Fruit fly (Drosophila melanogaster) whole organism, embryonic: ENCODE results near the gene alpha4GT2.
A peak's percentile ranks its signal among the peaks of the same experiment; 100 is the strongest.

Experiments
- Antp ChIP-seq: fragments of 200-800 bp; sonication (Bioruptor generic); optimal IDR thresholded peaks from 3 replicates; lab custom pipeline; 2016; ENCODE audit warnings: missing biosample characterization, missing genetic modification characterization
- Atf6 ChIP-seq: fragments of 200-800 bp; sonication (Bioruptor generic); IDR thresholded peaks from 2 replicates; pipeline ENCODE4 v1.3.6; 2022; ENCODE audit warnings: missing biosample characterization, missing genetic modification characterization
- C15 ChIP-seq: fragments of 200-800 bp; sonication (Bioruptor generic); IDR thresholded peaks from 3 replicates; pipeline ENCODE4 v1.3.6; 2022; ENCODE audit warnings: missing biosample characterization, missing genetic modification characterization
- CG10147 ChIP-seq: fragments of 200-800 bp; sonication (Bioruptor generic); optimal IDR thresholded peaks from 2 replicates; lab custom pipeline; 2019; ENCODE audit warnings: missing biosample characterization, mild to moderate bottlenecking, missing genetic modification characterization, moderate library complexity
- CG10267 ChIP-seq: fragments of 200-800 bp; sonication (Bioruptor generic); optimal IDR thresholded peaks from 2 replicates; lab custom pipeline; 2018; ENCODE audit warnings: missing biosample characterization, mild to moderate bottlenecking, missing genetic modification characterization, moderate library complexity
- CG11398 ChIP-seq: fragments of 200-800 bp; sonication (Bioruptor generic); optimal IDR thresholded peaks from 2 replicates; lab custom pipeline; 2016; ENCODE audit warnings: missing biosample characterization, missing genetic modification characterization
- CG12299 ChIP-seq: fragments of 200-800 bp; sonication (Bioruptor generic); optimal IDR thresholded peaks from 2 replicates; lab custom pipeline; 2018; ENCODE audit warnings: missing biosample characterization, mild to moderate bottlenecking, missing genetic modification characterization
- CG1603 ChIP-seq: fragments of 200-800 bp; sonication (Bioruptor generic); optimal IDR thresholded peaks from 2 replicates; lab custom pipeline; 2019; ENCODE audit warnings: missing biosample characterization, mild to moderate bottlenecking, missing genetic modification characterization, moderate library complexity
- CG17359 ChIP-seq: fragments of 200-800 bp; sonication (Bioruptor generic); optimal IDR thresholded peaks from 3 replicates; lab custom pipeline; 2018; ENCODE audit warnings: missing biosample characterization, mild to moderate bottlenecking, missing genetic modification characterization, moderate library complexity
- CG17612 ChIP-seq: fragments of 200-800 bp; sonication (Bioruptor generic); IDR thresholded peaks from 2 replicates; pipeline ENCODE4 v1.3.6; 2022; ENCODE audit warnings: missing biosample characterization, missing genetic modification characterization
- CG2712 ChIP-seq: fragments of 200-800 bp; optimal IDR thresholded peaks from 3 replicates; lab custom pipeline; 2019; ENCODE audit warnings: missing biosample characterization, mild to moderate bottlenecking, missing genetic modification characterization, moderate library complexity
- CG33213 ChIP-seq: fragments of 200-800 bp; sonication (Bioruptor generic); optimal IDR thresholded peaks from 3 replicates; lab custom pipeline; 2016; ENCODE audit warnings: missing biosample characterization, missing genetic modification characterization
- CG6791 ChIP-seq: fragments of 200-800 bp; sonication (Bioruptor generic); IDR thresholded peaks from 3 replicates; pipeline ENCODE4 v1.3.6; 2022; ENCODE audit warnings: missing biosample characterization, missing genetic modification characterization; ENCODE audit not compliant: partially characterized antibody
- CG7786 ChIP-seq: fragments of 200-800 bp; sonication (Bioruptor generic); optimal IDR thresholded peaks from 2 replicates; lab custom pipeline; 2016; ENCODE audit warnings: missing biosample characterization, missing genetic modification characterization
- CG7987 ChIP-seq: fragments of 200-800 bp; sonication (Bioruptor generic); optimal IDR thresholded peaks from 2 replicates; lab custom pipeline; 2018; ENCODE audit warnings: missing biosample characterization, mild to moderate bottlenecking, missing genetic modification characterization, moderate library complexity
- CG8290 ChIP-seq, 3 experiments: fragments of 200-800 bp; sonication (Bioruptor generic); optimal IDR thresholded peaks; 2 replicates each; lab custom pipeline; 2016 to 2019; ENCODE audit warnings: missing biosample characterization in 3 of 3, missing genetic modification characterization in 3 of 3, mild to moderate bottlenecking in 2 of 3, moderate library complexity in 1 of 3
- CG9932 ChIP-seq: fragments of 200-800 bp; sonication (Bioruptor generic); IDR thresholded peaks from 2 replicates; pipeline ENCODE4 v1.3.6; 2022; ENCODE audit warnings: missing biosample characterization, missing genetic modification characterization
- Dad ChIP-seq: fragments of 200-800 bp; sonication (Bioruptor generic); optimal IDR thresholded peaks from 3 replicates; lab custom pipeline; 2016; ENCODE audit warnings: missing biosample characterization, missing genetic modification characterization
- Dll ChIP-seq: fragments of 200-800 bp; sonication (Bioruptor generic); IDR thresholded peaks from 4 replicates; pipeline ENCODE4 v1.3.6; 2022; ENCODE audit warnings: missing biosample characterization, missing genetic modification characterization; ENCODE audit not compliant: partially characterized antibody
- Dref ChIP-seq: fragments of 200-800 bp; sonication (Bioruptor generic); IDR thresholded peaks from 2 replicates; pipeline ENCODE4 v1.3.6; 2022; ENCODE audit warnings: missing biosample characterization, missing genetic modification characterization
- Ets97D ChIP-seq: fragments of 200-800 bp; sonication (Bioruptor generic); optimal IDR thresholded peaks from 3 replicates; lab custom pipeline; 2016; ENCODE audit warnings: missing biosample characterization, missing genetic modification characterization
- HmgD ChIP-seq: fragments of 200-800 bp; sonication (Bioruptor generic); optimal IDR thresholded peaks from 3 replicates; lab custom pipeline; 2016; ENCODE audit warnings: missing biosample characterization, missing genetic modification characterization
- Mad ChIP-seq: fragments of 200-800 bp; sonication (Bioruptor generic); optimal IDR thresholded peaks from 2 replicates; lab custom pipeline; 2016; ENCODE audit warnings: missing biosample characterization, missing genetic modification characterization
- Pdp1 ChIP-seq, 2 experiments: fragments of 200-800 bp; sonication (Bioruptor generic); optimal IDR thresholded peaks; 3 replicates each; lab custom pipeline; 2016; ENCODE audit warnings: missing biosample characterization in 2 of 2, missing genetic modification characterization in 2 of 2, mild to moderate bottlenecking in 1 of 2, moderate library complexity in 1 of 2
- Rfx ChIP-seq: fragments of 200-800 bp; sonication (Bioruptor generic); IDR thresholded peaks from 2 replicates; pipeline ENCODE4 v1.3.6; 2022; ENCODE audit warnings: missing biosample characterization, missing genetic modification characterization
- Sox100B ChIP-seq: fragments of 200-800 bp; sonication (Bioruptor generic); optimal IDR thresholded peaks from 3 replicates; lab custom pipeline; 2018; ENCODE audit warnings: missing biosample characterization, mild to moderate bottlenecking, missing genetic modification characterization
- Sry-δ ChIP-seq: fragments of 200-800 bp; sonication (Bioruptor generic); optimal IDR thresholded peaks from 2 replicates; lab custom pipeline; 2016; ENCODE audit warnings: missing biosample characterization, missing genetic modification characterization
- bbx ChIP-seq: fragments of 200-800 bp; sonication (Bioruptor generic); IDR thresholded peaks from 2 replicates; pipeline ENCODE4 v1.3.6; 2022; ENCODE audit warnings: missing biosample characterization, missing genetic modification characterization; ENCODE audit not compliant: partially characterized antibody
- crol ChIP-seq: fragments of 200-800 bp; sonication (Bioruptor generic); IDR thresholded peaks from 2 replicates; pipeline ENCODE4 v1.3.6; 2022; ENCODE audit warnings: missing biosample characterization, missing genetic modification characterization
- emc ChIP-seq: fragments of 200-800 bp; sonication (Bioruptor generic); optimal IDR thresholded peaks from 2 replicates; lab custom pipeline; 2016; ENCODE audit warnings: missing biosample characterization, missing genetic modification characterization
- fd102C ChIP-seq: fragments of 200-800 bp; sonication (Bioruptor generic); optimal IDR thresholded peaks from 2 replicates; lab custom pipeline; 2018; ENCODE audit warnings: missing biosample characterization, mild to moderate bottlenecking, missing genetic modification characterization, moderate library complexity
- fd96Cb ChIP-seq: fragments of 200-800 bp; sonication (Bioruptor generic); optimal IDR thresholded peaks from 2 replicates; lab custom pipeline; 2018; ENCODE audit warnings: missing biosample characterization, mild to moderate bottlenecking, missing genetic modification characterization, moderate library complexity
- hbn ChIP-seq: fragments of 200-800 bp; sonication (Bioruptor generic); IDR thresholded peaks from 2 replicates; pipeline ENCODE4 v1.3.6; 2022; ENCODE audit warnings: missing biosample characterization, missing genetic modification characterization; ENCODE audit not compliant: partially characterized antibody
- insv ChIP-seq, 2 experiments: fragments of 200-800 bp; sonication (Bioruptor generic); optimal IDR thresholded peaks; 3 replicates each; lab custom pipeline; 2016 to 2018; ENCODE audit warnings: missing biosample characterization in 2 of 2, missing genetic modification characterization in 2 of 2
- inv ChIP-seq: fragments of 200-800 bp; sonication (Bioruptor generic); IDR thresholded peaks from 2 replicates; pipeline ENCODE4 v1.3.6; 2022; ENCODE audit warnings: missing biosample characterization, missing genetic modification characterization; ENCODE audit not compliant: partially characterized antibody
- jigr1 ChIP-seq: fragments of 200-800 bp; sonication (Bioruptor generic); IDR thresholded peaks from 3 replicates; pipeline ENCODE4 v1.3.6; 2022; ENCODE audit warnings: missing biosample characterization, missing genetic modification characterization
- kni ChIP-seq: fragments of 200-800 bp; sonication (Bioruptor generic); optimal IDR thresholded peaks from 3 replicates; lab custom pipeline; 2017; ENCODE audit warnings: mild to moderate bottlenecking, missing biosample characterization, missing genetic modification reagents, missing genetic modification characterization
- lab ChIP-seq: fragments of 200-800 bp; sonication (Bioruptor generic); optimal IDR thresholded peaks from 3 replicates; lab custom pipeline; 2017; ENCODE audit warnings: missing biosample characterization, missing genetic modification characterization, mild to moderate bottlenecking, moderate library complexity, missing genetic modification reagents
- nerfin-1 ChIP-seq: fragments of 200-800 bp; sonication (Bioruptor generic); optimal IDR thresholded peaks from 3 replicates; lab custom pipeline; 2019; ENCODE audit warnings: missing biosample characterization, mild to moderate bottlenecking, missing genetic modification characterization, moderate library complexity
- nerfin-2 ChIP-seq: fragments of 200-800 bp; sonication (Bioruptor generic); IDR thresholded peaks from 2 replicates; pipeline ENCODE4 v1.3.6; 2022; ENCODE audit warnings: missing biosample characterization, missing genetic modification characterization; ENCODE audit not compliant: partially characterized antibody
- onecut ChIP-seq: fragments of 200-800 bp; sonication (Bioruptor generic); IDR thresholded peaks from 2 replicates; pipeline ENCODE4 v1.3.6; 2022; ENCODE audit warnings: missing biosample characterization, missing genetic modification characterization
- pb ChIP-seq: fragments of 200-800 bp; sonication (Bioruptor generic); optimal IDR thresholded peaks from 3 replicates; lab custom pipeline; 2016; ENCODE audit warnings: missing biosample characterization, missing genetic modification characterization
- pfk ChIP-seq: fragments of 200-800 bp; sonication (Bioruptor generic); optimal IDR thresholded peaks from 2 replicates; lab custom pipeline; 2018; ENCODE audit warnings: missing biosample characterization, mild to moderate bottlenecking, missing genetic modification characterization, moderate library complexity
- pita ChIP-seq: fragments of 200-800 bp; sonication (Bioruptor generic); optimal IDR thresholded peaks from 2 replicates; lab custom pipeline; 2017; ENCODE audit warnings: missing biosample characterization, mild to moderate bottlenecking, missing genetic modification characterization
- sens ChIP-seq: fragments of 200-800 bp; sonication (Bioruptor generic); peaks from one replicate; lab custom pipeline; 2016; ENCODE audit warnings: missing biosample characterization, missing genetic modification characterization
- so ChIP-seq: fragments of 200-800 bp; sonication (Bioruptor generic); IDR thresholded peaks from 3 replicates; pipeline ENCODE4 v1.3.6; 2022; ENCODE audit warnings: missing biosample characterization, missing genetic modification characterization
- trem ChIP-seq: fragments of 200-800 bp; optimal IDR thresholded peaks from 3 replicates; lab custom pipeline; 2019; ENCODE audit warnings: missing biosample characterization, mild to moderate bottlenecking, missing genetic modification characterization, moderate library complexity

Gene alpha4GT2

dm6 chr3R:25880971-25881809, 49.2 kb downstream of the alpha4GT2 start, which contains the start of gene Tsp96F:
Tsp96F (minus strand) TSS chr3R:25881427.
- TF ChIP-seq CG6791 (GFP tag; lab: Robert Waterston, UW) (peak; percentile 69), jigr1 (no peak), Dad (GFP tag; lab: Kevin White, UChicago) (peak; percentile 24), lab (GFP tag; lab: Kevin White, UChicago) (peak; percentile 4), CG17359 (tag; lab: Kevin White, UChicago) (peak; percentile 8), pb (no peak), Ets97D (GFP tag; lab: Kevin White, UChicago) (peak; percentile 74), onecut (peak; percentile 27; the same call in 1 of the 2 replicates), bbx (GFP tag; lab: Robert Waterston, UW) (peak; percentile 69), emc (no peak), CG10267 (tag; lab: Kevin White, UChicago) (peak; percentile 32), Sry-δ (GFP tag; lab: Kevin White, UChicago) (peak; percentile 76), fd102C (GFP tag; lab: Kevin White, UChicago) (peak; percentile 14), nerfin-1 (tag; lab: Kevin White, UChicago) (peak; percentile 16), kni (GFP tag; lab: Kevin White, UChicago) (peak; percentile 57), CG1603 (tag; lab: Kevin White, UChicago) (peak; percentile 92), pita (peak; percentile 89), Antp (GFP tag; lab: Kevin White, UChicago) (no peak), inv (GFP tag; lab: Robert Waterston, UW) (peak; percentile 44; the same call in 1 of the 2 replicates), CG7786 (GFP tag; lab: Kevin White, UChicago) (no peak), so (GFP tag; lab: Robert Waterston, UW) (peak; percentile 20; the same call in 1 of the 3 replicates), fd96Cb (tag; lab: Kevin White, UChicago) (no peak), CG10147 (GFP tag; lab: Kevin White, UChicago) (no peak), sens (peak; percentile 51), Sox100B (GFP tag; lab: Kevin White, UChicago) (no peak), CG2712 (tag; lab: Kevin White, UChicago) (peak; percentile 7), CG9932 (GFP tag; lab: Robert Waterston, UW) (no peak; the same call in 1 of the 2 replicates), insv (GFP tag; optimal IDR thresholded peaks at IDR 0.05; lab: Kevin White, UChicago) (peak in 1 of 2 experiments; percentile 8), trem (tag; lab: Kevin White, UChicago) (peak; percentile 53), HmgD (peak; percentile 53), crol (GFP tag; lab: Robert Waterston, UW) (no peak), CG11398 (no peak), Atf6 (GFP tag; lab: Robert Waterston, UW) (no peak; the same call in 1 of the 2 replicates), nerfin-2 (GFP tag; lab: Robert Waterston, UW) (no peak), Pdp1 (GFP tag; optimal IDR thresholded peaks at IDR 0.05; lab: Kevin White, UChicago) (peak in 1 of 2 experiments; percentile 97), pfk (peak; percentile 10), CG33213 (GFP tag; lab: Kevin White, UChicago) (peak; percentile 66), hbn (peak; percentile 30; the same call in 1 of the 2 replicates), C15 (no peak), CG7987 (GFP tag; lab: Kevin White, UChicago) (peak; percentile 4), Mad (GFP tag; lab: Kevin White, UChicago) (no peak), CG12299 (tag; lab: Kevin White, UChicago) (peak; percentile 50), Dll (peak; percentile 68; the same call in 3 of the 4 replicates), Rfx (peak; percentile 35; the same call in 1 of the 2 replicates), Dref (GFP tag; lab: Robert Waterston, UW) (peak; percentile 80), CG8290 (GFP tag; optimal IDR thresholded peaks at IDR 0.05; lab: Kevin White, UChicago) (no peak), CG8290 (tag; optimal IDR thresholded peaks at IDR 0.05; lab: Kevin White, UChicago) (peak in 1 of 2 experiments; percentile 81), CG17612 (GFP tag; lab: Robert Waterston, UW) (no peak)
